Fruit fly (Drosophila melanogaster): ENCODE results near the gene Non2.

Gene Non2

DNA sequence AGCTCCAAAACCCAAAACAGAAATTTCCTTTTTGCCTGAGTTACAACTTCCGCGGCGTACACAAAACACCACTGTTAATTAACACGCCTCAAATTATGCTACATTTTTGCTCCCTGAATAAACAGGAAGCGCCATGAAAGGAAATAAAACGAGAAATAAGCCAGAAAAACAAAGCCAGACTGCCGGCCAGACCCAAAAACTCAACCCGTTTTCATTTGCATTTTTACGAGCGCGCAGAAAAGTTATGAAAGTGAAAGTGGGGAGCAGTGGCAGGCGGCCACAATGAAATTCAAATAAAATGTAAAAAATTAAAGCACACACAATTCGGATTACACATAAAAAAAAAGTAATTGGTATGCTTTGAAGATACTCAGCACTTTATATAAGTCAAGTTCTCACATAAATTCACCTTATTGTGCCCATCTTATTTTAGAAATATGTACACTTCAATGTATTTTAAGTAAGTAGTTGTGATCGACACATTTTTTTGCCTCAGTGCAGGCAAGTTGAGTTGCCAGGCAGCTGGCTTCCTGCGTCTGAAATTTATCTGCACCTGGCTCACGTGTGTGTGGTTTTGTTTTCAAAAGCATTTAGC lies 28.7 kb downstream of the Non2 start (continued):
- TF ChIP-seq CG32772 (GFP tag; IDR thresholded peaks at IDR 0.05): peak; percentile 49; the same call in 1 of the 2 replicates
- peak; percentile 36 for TF ChIP-seq lmd (GFP tag; IDR thresholded peaks at IDR 0.05)
- peak; percentile 2 for TF ChIP-seq CG2120 (GFP tag; optimal IDR thresholded peaks at IDR 0.05)
- peak; percentile 54 for TF ChIP-seq CG18262 (tag; optimal IDR thresholded peaks at IDR 0.05)
- no peak for TF ChIP-seq CG6683 (GFP tag; optimal IDR thresholded peaks at IDR 0.05)
- peak; percentile 38; the same call in 1 of the 2 replicates for TF ChIP-seq Atf6 (GFP tag; IDR thresholded peaks at IDR 0.05)
- peak; percentile 51; the same call in 2 of the 3 replicates for TF ChIP-seq CG17361 (GFP tag; IDR thresholded peaks at IDR 0.05)
- no peak for TF ChIP-seq sens (GFP tag)
- no peak for TF ChIP-seq hkb (optimal IDR thresholded peaks at IDR 0.05)
- TF ChIP-seq hkb (GFP tag; IDR thresholded peaks at IDR 0.05): no peak
- peak; percentile 51; the same call in 2 of the 3 replicates for TF ChIP-seq dysf (GFP tag; IDR thresholded peaks at IDR 0.05)
- TF ChIP-seq Ada2b (GFP tag; IDR thresholded peaks at IDR 0.05): no peak
- TF ChIP-seq z (GFP tag; IDR thresholded peaks at IDR 0.05): no peak
- TF ChIP-seq Drgx (GFP tag; IDR thresholded peaks at IDR 0.05): peak; percentile 81
- TF ChIP-seq Pdp1 (GFP tag; optimal IDR thresholded peaks at IDR 0.05): peak in 1 of 2 experiments; percentile 22
- TF ChIP-seq zfh1 (GFP tag; IDR thresholded peaks at IDR 0.05): peak; percentile 57; the same call in 2 of the 3 replicates
- no peak for TF ChIP-seq prd (optimal IDR thresholded peaks at IDR 0.05)
- peak; percentile 35; the same call in 1 of the 3 replicates for TF ChIP-seq prd (GFP tag; IDR thresholded peaks at IDR 0.05)
- no peak for TF ChIP-seq HLH3B (GFP tag; IDR thresholded peaks at IDR 0.05)
- no peak for TF ChIP-seq Vsx1 (GFP tag; optimal IDR thresholded peaks at IDR 0.05)
- TF ChIP-seq CG10209 (GFP tag; optimal IDR thresholded peaks at IDR 0.05): peak; percentile 16
- no peak for TF ChIP-seq CG12744 (GFP tag; optimal IDR thresholded peaks at IDR 0.05)
- TF ChIP-seq lbe (GFP tag; optimal IDR thresholded peaks at IDR 0.05): peak; percentile 22
- TF ChIP-seq Gug (GFP tag; IDR thresholded peaks at IDR 0.05): peak; percentile 17; the same call in 1 of the 4 replicates
- peak; percentile 25; the same call in 1 of the 2 replicates for TF ChIP-seq esg (GFP tag; conservative IDR thresholded peaks at IDR 0.05)
- TF ChIP-seq CG2129 (GFP tag; IDR thresholded peaks at IDR 0.05; ENCODE audit: partially characterized antibody): no peak
- no peak for TF ChIP-seq CG1603 (tag; optimal IDR thresholded peaks at IDR 0.05)
- no peak for TF ChIP-seq CG10147 (GFP tag; optimal IDR thresholded peaks at IDR 0.05)
- no peak for TF ChIP-seq CG31224 (GFP tag; IDR thresholded peaks at IDR 0.05)
- TF ChIP-seq Hsf (GFP tag; optimal IDR thresholded peaks at IDR 0.05): peak; percentile 13
- TF ChIP-seq wor (GFP tag; IDR thresholded peaks at IDR 0.05): peak; percentile 31; the same call in 1 of the 2 replicates
- TF ChIP-seq CG7963 (GFP tag; IDR thresholded peaks at IDR 0.05; ENCODE audit: partially characterized antibody): no peak
- TF ChIP-seq CG6689 (GFP tag; IDR thresholded peaks at IDR 0.05): 0 out of 2 replicates have a peak, but pooled peaks have one; percentile 9
- TF ChIP-seq CG17359 (tag; optimal IDR thresholded peaks at IDR 0.05): peak; percentile 7
- no peak for TF ChIP-seq pan (optimal IDR thresholded peaks at IDR 0.05)
- TF ChIP-seq pan (GFP tag; optimal IDR thresholded peaks at IDR 0.05 in 1 of 2, IDR thresholded peaks at IDR 0.05 in 1 of 2): peak in 1 of 2 experiments; percentile 20
- peak; percentile 19 for TF ChIP-seq CG17829 (tag; optimal IDR thresholded peaks at IDR 0.05)
- TF ChIP-seq nmo (GFP tag; optimal IDR thresholded peaks at IDR 0.05): peak; percentile 13
- peak; percentile 3 for TF ChIP-seq Abd-B (GFP tag; optimal IDR thresholded peaks at IDR 0.05)
- TF ChIP-seq Sox102F (GFP tag; optimal IDR thresholded peaks at IDR 0.05): peak; percentile 63
- TF ChIP-seq CG8944 (GFP tag; optimal IDR thresholded peaks at IDR 0.05): no peak
- no peak for TF ChIP-seq zfh2 (GFP tag; optimal IDR thresholded peaks at IDR 0.05)
- TF ChIP-seq CG3726 (GFP tag; IDR thresholded peaks at IDR 0.05): no peak
- no peak for TF ChIP-seq CG7987 (GFP tag; optimal IDR thresholded peaks at IDR 0.05)
- TF ChIP-seq da (GFP tag; optimal IDR thresholded peaks at IDR 0.05): no peak
- TF ChIP-seq lilli (GFP tag; optimal IDR thresholded peaks at IDR 0.05): peak; percentile 18
- TF ChIP-seq bsh (GFP tag; optimal IDR thresholded peaks at IDR 0.05): peak in 1 of 2 experiments; percentile 11

Measured in whole organism, embryonic.